Worm (Caenorhabditis elegans) whole organism, L1 larva: ENCODE data around the gene nep-11.

ENCODE experiments used
- ceh-63 ChIP-seq: fragments of 200-800 bp; sonication (Bioruptor generic); optimal IDR thresholded peaks from 2 replicates; lab custom pipeline; 2018; ENCODE audit warnings: mild to moderate bottlenecking, missing genetic modification characterization, missing compliant biosample characterization
- lsy-2 ChIP-seq, 2 experiments: fragments of 150-350 bp; optimal IDR thresholded peaks; 2 replicates each; lab custom pipeline; 2014; ENCODE audit warnings: missing biosample characterization in 2 of 2, missing genetic modification characterization in 2 of 2
- nhr-77 ChIP-seq: fragments of 150-350 bp; optimal IDR thresholded peaks from 2 replicates; lab custom pipeline; 2014; ENCODE audit warnings: missing biosample characterization, missing genetic modification characterization
- sptf-1 ChIP-seq: fragments of 150-350 bp; optimal IDR thresholded peaks from 2 replicates; lab custom pipeline; 2014; ENCODE audit warnings: missing biosample characterization, missing genetic modification characterization

ce11 chrII:3434893-3435503 is 9.7 kb upstream of the nep-11 start:
- TF ChIP-seq ceh-63 (no peak), sptf-1 (no peak), lsy-2 (tag; optimal IDR thresholded peaks at IDR 0.05; lab: Kevin White, UChicago) (no peak), nhr-77 (tag; lab: Kevin White, UChicago) (no peak)
